Worm (Caenorhabditis elegans) whole organism, L2 larva: ENCODE results near the gene tag-275.

ENCODE experiments used
- alr-1 ChIP-seq: fragments of 150-350 bp; optimal IDR thresholded peaks from 2 replicates; lab custom pipeline; 2014; ENCODE audit warnings: missing biosample characterization, missing genetic modification characterization
- elt-3 ChIP-seq: sonication (generic microtip); optimal IDR thresholded peaks from 2 replicates; lab custom pipeline; 2017; ENCODE audit warnings: missing biosample characterization, missing genetic modification characterization
- fos-1 ChIP-seq: fragments of 150-350 bp; optimal IDR thresholded peaks from 2 replicates; lab custom pipeline; 2014; ENCODE audit warnings: missing biosample characterization, missing genetic modification characterization
- gmeb-1 ChIP-seq: fragments of 150-350 bp; optimal IDR thresholded peaks from 2 replicates; lab custom pipeline; 2014; ENCODE audit warnings: missing biosample characterization, missing genetic modification characterization
- nhr-11 ChIP-seq: fragments of 150-350 bp; optimal IDR thresholded peaks from 2 replicates; lab custom pipeline; 2014; ENCODE audit warnings: missing biosample characterization, missing genetic modification characterization
- zag-1 ChIP-seq: fragments of 150-350 bp; optimal IDR thresholded peaks from 2 replicates; lab custom pipeline; 2014; ENCODE audit warnings: missing biosample characterization, missing genetic modification characterization
- ztf-11 ChIP-seq: sonication (generic microtip); optimal IDR thresholded peaks from 2 replicates; lab custom pipeline; 2017; ENCODE audit warnings: missing biosample characterization, missing genetic modification characterization
- ztf-4 ChIP-seq: fragments of 150-350 bp; optimal IDR thresholded peaks from 2 replicates; lab custom pipeline; 2014; ENCODE audit warnings: missing biosample characterization, missing genetic modification characterization

- no peak for TF ChIP-seq elt-3 (tag; lab: Kevin White, UChicago)
- TF ChIP-seq fos-1 (tag; lab: Kevin White, UChicago): no peak
- TF ChIP-seq alr-1: no peak
- TF ChIP-seq ztf-4 (tag; lab: Kevin White, UChicago): no peak
- TF ChIP-seq gmeb-1: no peak
- no peak for TF ChIP-seq ztf-11 (tag; lab: Kevin White, UChicago)
- no peak for TF ChIP-seq zag-1 (tag; lab: Kevin White, UChicago)
- no peak for TF ChIP-seq nhr-11 (tag; lab: Kevin White, UChicago)
Measured at ce11 chrX:6128773-6129172, 21.6 kb downstream of the tag-275 start.
